Fruit fly (Drosophila melanogaster): ENCODE results near the gene CG9121.

Gene CG9121

dm6 chr2L:5050825-5051224 is at the start of gene CG9121:
CG9121 (minus strand) TSS chr2L:5051062.
- TF ChIP-seq CG6689 (GFP tag; IDR thresholded peaks at IDR 0.05) (no peak), CG8388 (GFP tag; optimal IDR thresholded peaks at IDR 0.05) (no peak), Drgx (GFP tag; IDR thresholded peaks at IDR 0.05) (no peak), zen2 (GFP tag; IDR thresholded peaks at IDR 0.05; ENCODE audit: partially characterized antibody) (no peak), crp (GFP tag; optimal IDR thresholded peaks at IDR 0.05) (peak in 1 of 2 experiments; percentile 48), inv (GFP tag; IDR thresholded peaks at IDR 0.05; ENCODE audit: partially characterized antibody) (no peak), chinmo (GFP tag; IDR thresholded peaks at IDR 0.05; ENCODE audit: partially characterized antibody) (peak; percentile 71; the same call in 1 of the 4 replicates), seq (GFP tag; IDR thresholded peaks at IDR 0.05) (peak; percentile 64; the same call in 1 of the 2 replicates), kay (GFP tag; optimal IDR thresholded peaks at IDR 0.05) (no peak), lilli (GFP tag; optimal IDR thresholded peaks at IDR 0.05) (no peak), E2f2 (GFP tag; IDR thresholded peaks at IDR 0.05) (no peak), CG6854 (GFP tag; optimal IDR thresholded peaks at IDR 0.05) (no peak), CG12071 (GFP tag; optimal IDR thresholded peaks at IDR 0.05) (no peak), dmrt99B (tag; optimal IDR thresholded peaks at IDR 0.05) (no peak), CG15696 (tag; optimal IDR thresholded peaks at IDR 0.05) (no peak), rib (GFP tag; IDR thresholded peaks at IDR 0.05) (no peak), Chrac-16 (GFP tag; optimal IDR thresholded peaks at IDR 0.05) (no peak), CG32772 (GFP tag; IDR thresholded peaks at IDR 0.05) (no peak), nerfin-1 (tag; optimal IDR thresholded peaks at IDR 0.05) (no peak), CG17829 (tag; optimal IDR thresholded peaks at IDR 0.05) (no peak), sima (GFP tag; optimal IDR thresholded peaks at IDR 0.05) (no peak), cad (GFP tag; optimal IDR thresholded peaks at IDR 0.05) (no peak), caup (GFP tag; optimal IDR thresholded peaks at IDR 0.05; ENCODE audit: severe bottlenecking) (no peak), CG4424 (GFP tag; optimal IDR thresholded peaks at IDR 0.05) (no peak), CG17612 (GFP tag; IDR thresholded peaks at IDR 0.05) (no peak), Six4 (GFP tag; optimal IDR thresholded peaks at IDR 0.05) (no peak), CG4730 (GFP tag; IDR thresholded peaks at IDR 0.05) (no peak), fd96Cb (tag; optimal IDR thresholded peaks at IDR 0.05) (no peak), CG34224 (GFP tag; IDR thresholded peaks at IDR 0.05; ENCODE audit: partially characterized antibody) (no peak), Fer2 (tag; optimal IDR thresholded peaks at IDR 0.05) (no peak), CG9817 (tag; optimal IDR thresholded peaks at IDR 0.05) (no peak), pum (GFP tag; optimal IDR thresholded peaks at IDR 0.05) (no peak), ERR (GFP tag; optimal IDR thresholded peaks at IDR 0.05) (no peak), danr (GFP tag; IDR thresholded peaks at IDR 0.05) (no peak), CG13894 (tag; optimal IDR thresholded peaks at IDR 0.05) (no peak), CG5180 (GFP tag; optimal IDR thresholded peaks at IDR 0.05) (no peak), sens (GFP tag) (peak; percentile 12), Bdp1 (GFP tag; optimal IDR thresholded peaks at IDR 0.05) (no peak), Mes4 (GFP tag; optimal IDR thresholded peaks at IDR 0.05) (no peak), crol (GFP tag; IDR thresholded peaks at IDR 0.05) (no peak), Asciz (GFP tag; optimal IDR thresholded peaks at IDR 0.05) (no peak), Aef1 (GFP tag; IDR thresholded peaks at IDR 0.05) (no peak), MESR4 (GFP tag; optimal IDR thresholded peaks at IDR 0.05) (peak; percentile 47), ftz-f1 (GFP tag; optimal IDR thresholded peaks at IDR 0.05) (no peak), Med (GFP tag) (peak; percentile 9), CG3995 (GFP tag; optimal IDR thresholded peaks at IDR 0.05) (no peak), CG3281 (GFP tag; optimal IDR thresholded peaks at IDR 0.05) (no peak), pzg (GFP tag; optimal IDR thresholded peaks at IDR 0.05) (peak; percentile 7), CG2875 (GFP tag; optimal IDR thresholded peaks at IDR 0.05) (no peak), abd-A (tag; optimal IDR thresholded peaks at IDR 0.05) (peak; percentile 67), jumu (GFP tag; optimal IDR thresholded peaks at IDR 0.05) (no peak)

All from whole organism, embryonic.